ENCODE assay signal across 5 fruit fly cellular contexts in the genomic region with DNA sequence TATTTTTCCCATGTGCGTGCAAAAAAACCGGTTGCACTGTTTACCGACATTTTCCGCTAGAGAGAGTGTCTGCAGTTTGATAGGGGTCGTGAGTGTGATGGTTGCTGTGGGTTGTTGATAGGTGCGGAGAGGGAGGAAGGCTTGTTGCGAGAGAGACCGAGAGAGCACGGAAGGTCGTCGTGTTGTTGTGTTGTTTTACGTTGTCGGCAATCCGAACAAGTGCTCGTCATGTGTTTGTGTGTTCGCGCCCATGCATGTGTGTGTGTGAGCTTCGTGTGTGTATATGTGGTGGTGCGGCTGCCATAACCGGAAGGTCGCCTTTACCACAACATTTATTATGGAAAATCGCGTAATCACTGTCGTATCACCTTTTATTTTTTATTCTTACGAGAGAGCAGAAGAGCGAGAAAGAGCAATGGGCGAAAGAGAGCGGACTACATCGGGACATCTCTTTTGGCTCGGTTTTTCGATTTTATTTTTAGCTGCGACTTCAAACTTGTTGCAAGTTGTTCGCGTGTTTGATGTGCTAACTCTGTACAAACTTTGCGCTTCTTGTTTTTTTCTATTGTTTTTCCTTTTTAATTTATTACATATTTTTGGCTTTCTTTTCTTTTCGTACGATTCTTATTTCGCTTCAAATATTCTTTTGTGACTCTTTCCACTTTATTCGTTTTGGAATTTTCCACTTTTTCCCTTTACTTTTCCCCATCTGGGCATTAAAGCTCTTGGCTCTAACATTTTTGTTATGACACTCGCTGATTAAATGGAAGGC.
A peak's percentile ranks its signal among the peaks of the same experiment; 100 is the strongest.
TF ChIP-seq lines count a peak whose summit lies in the region.

No protein-coding gene starts in this region.

TF ChIP-seq in whole organism, adult, 20 proteins besides CTCF, POLR2A, EP300 and RAD21 (continued from another document):
- peak; percentile 20 for TF ChIP-seq tj (GFP tag; optimal IDR thresholded peaks at IDR 0.05; lab: Kevin White, UChicago)
- TF ChIP-seq Clk (GFP tag; optimal IDR thresholded peaks at IDR 0.05; lab: Kevin White, UChicago) = no peak
- TF ChIP-seq ovo (GFP tag; optimal IDR thresholded peaks at IDR 0.05; lab: Kevin White, UChicago) = peak; percentile 82
- no peak for TF ChIP-seq CG14711 (tag; optimal IDR thresholded peaks at IDR 0.05; lab: Kevin White, UChicago)

TF ChIP-seq in whole organism, embryonic, 481 proteins besides CTCF, POLR2A, EP300 and RAD21 (continued from another document and continues in another):
- TF ChIP-seq usp (GFP tag; optimal IDR thresholded peaks at IDR 0.05; lab: Kevin White, UChicago) = no peak
- TF ChIP-seq Oli (tag; optimal IDR thresholded peaks at IDR 0.05; lab: Kevin White, UChicago) = no peak
- no peak for TF ChIP-seq YL-1 (GFP tag; optimal IDR thresholded peaks at IDR 0.05; lab: Kevin White, UChicago)
- no peak for TF ChIP-seq CG16863 (GFP tag; optimal IDR thresholded peaks at IDR 0.05; lab: Kevin White, UChicago)
- TF ChIP-seq hth (optimal IDR thresholded peaks at IDR 0.05; lab: Kevin White, UChicago) = no peak
- TF ChIP-seq CG15479 (GFP tag; optimal IDR thresholded peaks at IDR 0.05; lab: Kevin White, UChicago) = peak; percentile 94
- TF ChIP-seq CG6854 (GFP tag; optimal IDR thresholded peaks at IDR 0.05; lab: Kevin White, UChicago) = no peak
- TF ChIP-seq cg (GFP tag; optimal IDR thresholded peaks at IDR 0.05; lab: Kevin White, UChicago) = peak; percentile 97
- TF ChIP-seq Bdp1 (GFP tag; optimal IDR thresholded peaks at IDR 0.05; lab: Kevin White, UChicago) = no peak
- TF ChIP-seq peb (GFP tag; IDR thresholded peaks at IDR 0.05; lab: Robert Waterston, UW) = no peak
- TF ChIP-seq CG42726 (GFP tag; IDR thresholded peaks at IDR 0.05; lab: Robert Waterston, UW; ENCODE audit: partially characterized antibody) = no peak
- TF ChIP-seq CG4730 (GFP tag; IDR thresholded peaks at IDR 0.05; lab: Robert Waterston, UW) = no peak
- peak; percentile 94 for TF ChIP-seq kni (GFP tag; optimal IDR thresholded peaks at IDR 0.05; lab: Kevin White, UChicago)
- TF ChIP-seq CG34376 (GFP tag; optimal IDR thresholded peaks at IDR 0.05; lab: Kevin White, UChicago) = peak; percentile 89
- TF ChIP-seq CkIIα-i1 (GFP tag; IDR thresholded peaks at IDR 0.05; lab: Robert Waterston, UW) = no peak
- no peak for TF ChIP-seq Dip2 (GFP tag; IDR thresholded peaks at IDR 0.05; lab: Robert Waterston, UW)
- TF ChIP-seq grau (tag; optimal IDR thresholded peaks at IDR 0.05; lab: Kevin White, UChicago) = no peak
- peak; percentile 82 for TF ChIP-seq nom (GFP tag; optimal IDR thresholded peaks at IDR 0.05; lab: Kevin White, UChicago)
- TF ChIP-seq CG9727 (GFP tag; optimal IDR thresholded peaks at IDR 0.05; lab: Kevin White, UChicago) = no peak
- no peak for TF ChIP-seq Awh (GFP tag; IDR thresholded peaks at IDR 0.05; lab: Robert Waterston, UW)
- TF ChIP-seq CG16779 (GFP tag; IDR thresholded peaks at IDR 0.05; lab: Robert Waterston, UW) = 0 out of 2 replicates have a peak, but pooled peaks have one; percentile 49
- peak; percentile 1; the same call in 2 of the 3 replicates for TF ChIP-seq zfh1 (GFP tag; IDR thresholded peaks at IDR 0.05; lab: Robert Waterston, UW)
- peak; percentile 83 for TF ChIP-seq ERR (GFP tag; optimal IDR thresholded peaks at IDR 0.05; lab: Kevin White, UChicago)
- TF ChIP-seq MTF-1 (GFP tag; optimal IDR thresholded peaks at IDR 0.05; lab: Kevin White, UChicago; ENCODE audit: borderline replicate concordance) = no peak
- no peak for TF ChIP-seq dan (GFP tag; IDR thresholded peaks at IDR 0.05; lab: Robert Waterston, UW)
- no peak for TF ChIP-seq CG10366 (GFP tag; IDR thresholded peaks at IDR 0.05; lab: Robert Waterston, UW)
- TF ChIP-seq CG15514 (GFP tag; optimal IDR thresholded peaks at IDR 0.05; lab: Kevin White, UChicago) = no peak
- TF ChIP-seq oc (tag; optimal IDR thresholded peaks at IDR 0.05; lab: Kevin White, UChicago) = no peak
- TF ChIP-seq sob (GFP tag; IDR thresholded peaks at IDR 0.05; lab: Robert Waterston, UW) = no peak
- TF ChIP-seq run (tag; optimal IDR thresholded peaks at IDR 0.05; lab: Kevin White, UChicago) = peak; percentile 87

TF ChIP-seq in whole organism, prepupa, 60 proteins besides CTCF, POLR2A, EP300 and RAD21 (continued from another document):
- no peak for TF ChIP-seq Hr38 (GFP tag; optimal IDR thresholded peaks at IDR 0.05; lab: Kevin White, UChicago)
- TF ChIP-seq fd59A (GFP tag; optimal IDR thresholded peaks at IDR 0.05; lab: Kevin White, UChicago) = no peak
- TF ChIP-seq Eip93F (GFP tag; optimal IDR thresholded peaks at IDR 0.05; lab: Kevin White, UChicago) = peak; percentile 25
- no peak for TF ChIP-seq lz (GFP tag; optimal IDR thresholded peaks at IDR 0.05; lab: Kevin White, UChicago)
- no peak for TF ChIP-seq CG31627 (GFP tag; optimal IDR thresholded peaks at IDR 0.05; lab: Kevin White, UChicago)
- TF ChIP-seq CG8119 (GFP tag; IDR thresholded peaks at IDR 0.05; lab: Robert Waterston, UW) = peak; percentile 24
- no peak for TF ChIP-seq CG6276 (GFP tag; optimal IDR thresholded peaks at IDR 0.05; lab: Kevin White, UChicago)
- no peak for TF ChIP-seq dac (GFP tag; optimal IDR thresholded peaks at IDR 0.05; lab: Kevin White, UChicago)
- TF ChIP-seq esn (GFP tag; optimal IDR thresholded peaks at IDR 0.05; lab: Kevin White, UChicago) = no peak
- peak; percentile 56; the same call in 2 of the 3 replicates for TF ChIP-seq eg (GFP tag; IDR thresholded peaks at IDR 0.05; lab: Robert Waterston, UW)
- TF ChIP-seq vri (GFP tag; optimal IDR thresholded peaks at IDR 0.05; lab: Kevin White, UChicago) = peak; percentile 98
- TF ChIP-seq Hr39 (GFP tag; optimal IDR thresholded peaks at IDR 0.05; lab: Kevin White, UChicago) = no peak
- no peak for TF ChIP-seq CG3919 (GFP tag; optimal IDR thresholded peaks at IDR 0.05; lab: Kevin White, UChicago)
- peak; percentile 44 for TF ChIP-seq dsx (GFP tag; optimal IDR thresholded peaks at IDR 0.05; lab: Kevin White, UChicago; ENCODE audit: poor library complexity, severe bottlenecking)
- peak in 1 of 2 experiments; percentile 8 for TF ChIP-seq salr (GFP tag; optimal IDR thresholded peaks at IDR 0.05; lab: Kevin White, UChicago)
- TF ChIP-seq CG15336 (GFP tag; IDR thresholded peaks at IDR 0.05; lab: Robert Waterston, UW) = peak; percentile 40
- no peak for TF ChIP-seq CG6808 (GFP tag; optimal IDR thresholded peaks at IDR 0.05; lab: Kevin White, UChicago)
- peak; percentile 68 for TF ChIP-seq CG1621 (tag; optimal IDR thresholded peaks at IDR 0.05; lab: Kevin White, UChicago)
- TF ChIP-seq CG6163 (GFP tag; IDR thresholded peaks at IDR 0.05; lab: Robert Waterston, UW) = peak; percentile 55; the same call in 2 of the 3 replicates
- TF ChIP-seq CG6854 (GFP tag; optimal IDR thresholded peaks at IDR 0.05; lab: Kevin White, UChicago) = peak; percentile 9
- no peak for TF ChIP-seq CG34406 (GFP tag; optimal IDR thresholded peaks at IDR 0.05; lab: Kevin White, UChicago)
TF ChIP-seq in whole organism, prepupa: peak in this region for 15.

TF ChIP-seq in whole organism, pupa, 21 proteins besides CTCF, POLR2A, EP300 and RAD21 (continued from another document):
- TF ChIP-seq Pif1A (GFP tag; optimal IDR thresholded peaks at IDR 0.05; lab: Kevin White, UChicago) (no peak), CG8159 (tag; optimal IDR thresholded peaks at IDR 0.05; lab: Kevin White, UChicago) (no peak), CG9948 (tag; optimal IDR thresholded peaks at IDR 0.05; lab: Kevin White, UChicago) (no peak)
TF ChIP-seq in whole organism, pupa: peak in this region for 9.

TF ChIP-seq in whole organism, wandering third instar larva, 38 proteins besides CTCF, POLR2A, EP300 and RAD21 (continued from another document):
- no peak for TF ChIP-seq GATAd (GFP tag; optimal IDR thresholded peaks at IDR 0.05; lab: Kevin White, UChicago)
- TF ChIP-seq Myc (optimal IDR thresholded peaks at IDR 0.05; lab: Kevin White, UChicago) = no peak
- peak; percentile 37 for TF ChIP-seq woc (GFP tag; optimal IDR thresholded peaks at IDR 0.05; lab: Kevin White, UChicago)
- peak; percentile 93 for TF ChIP-seq CrebA (GFP tag; optimal IDR thresholded peaks at IDR 0.05; lab: Kevin White, UChicago; ENCODE audit: borderline replicate concordance)
- TF ChIP-seq dmrt93B (GFP tag; optimal IDR thresholded peaks at IDR 0.05; lab: Kevin White, UChicago) = no peak
- TF ChIP-seq Mio (GFP tag; optimal IDR thresholded peaks at IDR 0.05; lab: Kevin White, UChicago) = no peak
- TF ChIP-seq foxo (GFP tag; optimal IDR thresholded peaks at IDR 0.05; lab: Kevin White, UChicago) = no peak
- peak; percentile 36 for TF ChIP-seq sage (GFP tag; optimal IDR thresholded peaks at IDR 0.05; lab: Kevin White, UChicago)
- peak; percentile 74 for TF ChIP-seq h (GFP tag; optimal IDR thresholded peaks at IDR 0.05; lab: Kevin White, UChicago)
- peak; percentile 73 for TF ChIP-seq Dif (GFP tag; optimal IDR thresholded peaks at IDR 0.05; lab: Kevin White, UChicago; ENCODE audit: partially characterized antibody)
- no peak for TF ChIP-seq Abd-B (GFP tag; optimal IDR thresholded peaks at IDR 0.05; lab: Kevin White, UChicago)
- peak; percentile 53 for TF ChIP-seq Hnf4 (GFP tag; optimal IDR thresholded peaks at IDR 0.05; lab: Kevin White, UChicago)
- TF ChIP-seq brk (GFP tag; optimal IDR thresholded peaks at IDR 0.05; lab: Kevin White, UChicago) = no peak
- no peak for TF ChIP-seq pan (optimal IDR thresholded peaks at IDR 0.05; lab: Kevin White, UChicago)
- peak; percentile 6 for TF ChIP-seq tai (GFP tag; optimal IDR thresholded peaks at IDR 0.05; lab: Kevin White, UChicago)
- TF ChIP-seq Jra (GFP tag; optimal IDR thresholded peaks at IDR 0.05; lab: Kevin White, UChicago) = peak; percentile 69
